Fruit fly (Drosophila melanogaster): Measurements from ENCODE around the gene CG44194.

The CG44194 gene

DNA sequence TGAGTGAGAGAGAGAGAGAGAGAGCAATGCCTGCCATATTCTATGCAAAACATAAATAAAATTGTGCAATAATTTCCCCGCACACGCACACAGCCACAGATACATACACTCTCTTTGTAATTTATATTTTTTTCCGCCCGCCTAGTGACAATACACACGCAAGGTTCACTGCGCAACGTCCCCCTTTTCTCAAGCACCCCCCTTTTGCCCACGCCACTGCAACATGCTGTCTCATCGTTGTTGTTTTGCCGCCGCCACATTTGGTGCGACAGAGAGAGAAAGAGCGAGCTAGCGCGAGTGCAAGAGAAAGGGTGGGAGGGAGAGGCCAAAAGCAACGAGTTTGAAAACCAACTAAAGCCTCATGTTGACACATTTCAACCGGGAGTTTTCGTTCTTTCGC, 14.8 kb upstream of the CG44194 start (continued):
- TF ChIP-seq Hr83 (GFP tag; optimal IDR thresholded peaks at IDR 0.05; ENCODE audit: poor library complexity, severe bottlenecking) (peak; percentile 78), Sp1 (GFP tag; optimal IDR thresholded peaks at IDR 0.05) (peak; percentile 60), foxo (GFP tag; optimal IDR thresholded peaks at IDR 0.05) (peak; percentile 64 to 83)

DNA sequence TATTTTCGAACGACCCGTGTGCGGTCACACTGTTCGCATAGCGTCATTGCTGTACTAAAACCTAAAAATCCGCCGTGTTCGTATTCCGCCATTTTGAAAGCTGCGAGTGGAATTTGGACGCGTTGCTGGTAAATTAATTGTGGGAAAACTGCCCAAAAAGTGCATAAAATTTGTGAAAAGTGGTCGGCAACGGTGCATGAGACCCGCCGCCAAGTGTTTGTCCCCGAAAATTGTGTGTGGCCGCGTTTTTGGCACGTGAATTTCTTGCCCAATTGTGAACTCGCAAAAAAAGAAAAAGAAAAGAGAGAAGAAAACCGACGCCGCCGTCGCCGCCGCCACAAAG, 14.1 kb upstream of the CG44194 start, which contains the start of gene CtBP:
CtBP (plus strand) TSS at position 29 of the 343 bp plus-strand sequence.
- TF ChIP-seq dmrt93B (GFP tag; optimal IDR thresholded peaks at IDR 0.05) (no peak), rgr (GFP tag; optimal IDR thresholded peaks at IDR 0.05) (no peak), Dfd (GFP tag; optimal IDR thresholded peaks at IDR 0.05) (no peak), psq (GFP tag; optimal IDR thresholded peaks at IDR 0.05) (no peak), Vsx2 (GFP tag; optimal IDR thresholded peaks at IDR 0.05; ENCODE audit: partially characterized antibody) (no peak), Mio (GFP tag; optimal IDR thresholded peaks at IDR 0.05) (no peak), brk (GFP tag; optimal IDR thresholded peaks at IDR 0.05) (no peak), Rel (GFP tag; optimal IDR thresholded peaks at IDR 0.05) (no peak), Rel (tag; optimal IDR thresholded peaks at IDR 0.05) (peak; percentile 8)

- TF ChIP-seq N (GFP tag; optimal IDR thresholded peaks at IDR 0.05) (peak; percentile 45), Dif (GFP tag; optimal IDR thresholded peaks at IDR 0.05; ENCODE audit: partially characterized antibody) (peak; percentile 4), Hr78 (GFP tag; optimal IDR thresholded peaks at IDR 0.05) (no peak), fru (GFP tag; optimal IDR thresholded peaks at IDR 0.05) (peak; percentile 88), ey (GFP tag; optimal IDR thresholded peaks at IDR 0.05) (no peak)
Measured at dm6 chr3R:13010905-13011620, 13.5 kb upstream of the CG44194 start, which contains the start of gene CG8031. TSS of gene CG8031 (minus strand) at chr3R:13011310.

DNA sequence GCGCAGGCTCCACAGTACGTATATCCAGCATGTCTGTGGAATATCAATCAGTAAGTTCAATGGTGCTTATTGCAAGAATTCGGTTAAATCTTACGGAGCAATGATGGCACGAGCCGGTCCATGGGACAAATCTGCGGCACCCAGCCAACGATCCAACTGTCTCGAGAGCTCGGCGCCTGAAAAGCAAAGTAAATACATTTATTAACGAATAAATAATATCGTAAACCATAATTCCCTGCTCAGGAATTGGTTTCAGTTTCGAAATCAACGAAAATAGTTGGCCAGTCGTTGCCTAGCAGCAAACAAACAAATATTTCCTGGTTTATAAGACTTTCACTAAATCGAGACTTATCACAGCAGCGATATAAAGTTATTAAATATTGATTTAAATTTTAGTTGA, 12.1 kb upstream of the CG44194 start, which contains the start of gene CG11656:
CG11656 (plus strand) TSS at position 301 of the 400 bp plus-strand sequence.
- TF ChIP-seq woc (GFP tag; optimal IDR thresholded peaks at IDR 0.05) (no peak), Abd-B (GFP tag; optimal IDR thresholded peaks at IDR 0.05) (no peak), Jra (GFP tag; optimal IDR thresholded peaks at IDR 0.05) (no peak), ey (GFP tag; optimal IDR thresholded peaks at IDR 0.05) (no peak), sage (GFP tag; optimal IDR thresholded peaks at IDR 0.05) (no peak), jim (GFP tag; optimal IDR thresholded peaks at IDR 0.05) (no peak), OdsH (GFP tag; optimal IDR thresholded peaks at IDR 0.05) (no peak), brk (GFP tag; optimal IDR thresholded peaks at IDR 0.05) (no peak)

DNA sequence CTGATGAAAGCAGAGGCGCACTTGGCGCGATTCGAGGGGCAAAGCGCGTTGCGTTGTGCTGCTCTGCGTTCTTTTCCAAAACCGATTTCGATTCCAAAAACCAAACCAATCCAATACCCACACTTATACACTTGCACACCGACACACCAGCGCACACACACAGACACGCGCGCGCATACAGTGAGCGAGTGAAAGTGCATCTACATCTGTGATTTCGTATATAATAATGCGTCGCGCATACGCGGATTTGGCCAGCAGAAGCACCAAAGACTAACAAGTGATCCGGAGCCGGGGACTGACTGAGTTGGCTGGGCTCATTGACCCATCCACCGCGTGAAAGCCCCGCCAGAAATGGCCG, 687 bp upstream of the CG44194 start:
- TF ChIP-seq Dfd (GFP tag; optimal IDR thresholded peaks at IDR 0.05) = no peak
- TF ChIP-seq Abd-B (GFP tag; optimal IDR thresholded peaks at IDR 0.05) = no peak
- TF ChIP-seq dmrt93B (GFP tag; optimal IDR thresholded peaks at IDR 0.05) = no peak
- no peak for TF ChIP-seq Mio (GFP tag; optimal IDR thresholded peaks at IDR 0.05)
- TF ChIP-seq foxo (GFP tag; optimal IDR thresholded peaks at IDR 0.05) = no peak
- TF ChIP-seq Dif (GFP tag; optimal IDR thresholded peaks at IDR 0.05; ENCODE audit: partially characterized antibody) = no peak
- TF ChIP-seq ey (GFP tag; optimal IDR thresholded peaks at IDR 0.05) = no peak
- TF ChIP-seq Myc (optimal IDR thresholded peaks at IDR 0.05) = no peak
- no peak for TF ChIP-seq tai (GFP tag; optimal IDR thresholded peaks at IDR 0.05)
- no peak for TF ChIP-seq Jra (GFP tag; optimal IDR thresholded peaks at IDR 0.05)
- TF ChIP-seq GATAd (GFP tag; optimal IDR thresholded peaks at IDR 0.05) = no peak
- no peak for TF ChIP-seq fru (GFP tag; optimal IDR thresholded peaks at IDR 0.05)
- TF ChIP-seq Hnf4 (GFP tag; optimal IDR thresholded peaks at IDR 0.05) = no peak
- TF ChIP-seq CrebA (GFP tag; optimal IDR thresholded peaks at IDR 0.05; ENCODE audit: borderline replicate concordance) = no peak
- TF ChIP-seq sv (GFP tag; optimal IDR thresholded peaks at IDR 0.05) = no peak
- TF ChIP-seq dl (GFP tag; optimal IDR thresholded peaks at IDR 0.05; ENCODE audit: insufficient read depth in 1 of 2, partially characterized antibody in 2 of 2) = no peak
- no peak for TF ChIP-seq Rel (GFP tag; optimal IDR thresholded peaks at IDR 0.05)
- no peak for TF ChIP-seq Rel (tag; optimal IDR thresholded peaks at IDR 0.05)

All from whole organism, wandering third instar larva.